Worm (Caenorhabditis elegans): ENCODE data around the gene T16A1.10.
"Not testable (repeated sequence)": the region's sequence is repeated elsewhere in the genome, so short reads cannot be mapped to it uniquely, and the experiment has no call there.

T16A1.10 gene

DNA sequence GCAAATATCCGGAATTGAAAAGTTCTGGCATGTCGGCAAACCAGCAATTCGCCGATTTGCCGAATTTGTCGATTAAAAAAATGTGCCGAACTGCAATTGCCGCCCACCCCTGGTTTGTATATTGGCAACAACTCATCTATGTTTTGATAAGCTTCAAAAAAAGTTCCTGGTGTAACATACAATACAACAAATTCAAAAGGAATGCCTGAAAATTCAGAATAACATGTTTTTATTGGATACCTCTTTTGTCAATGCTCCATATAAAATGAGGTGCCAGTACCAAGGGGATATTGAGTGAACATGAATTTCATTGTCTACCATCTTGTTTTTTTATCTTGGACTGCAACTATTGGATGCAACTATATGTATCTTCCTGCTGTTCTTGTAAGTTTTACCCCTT, 10.6 kb downstream of the T16A1.10 start, which contains the start of gene T16A1.4:
T16A1.4 (plus strand) TSS at position 301 of the 400 bp plus-strand sequence.
- TF ChIP-seq B0310.2 (tag; optimal IDR thresholded peaks at IDR 0.05) (no peak), tbx-11 (GFP tag; IDR thresholded peaks at IDR 0.05) (no peak), F13C5.2 (tag; optimal IDR thresholded peaks at IDR 0.05) (no peak), hmbx-1 (tag; optimal IDR thresholded peaks at IDR 0.05) (no peak), tra-4 (tag; optimal IDR thresholded peaks at IDR 0.05) (no peak), hnd-1 (tag; optimal IDR thresholded peaks at IDR 0.05) (no peak), ceh-13 (GFP tag; optimal IDR thresholded peaks at IDR 0.05) (no peak), ets-7 (tag; optimal IDR thresholded peaks at IDR 0.05) (no peak), aly-1 (tag; optimal IDR thresholded peaks at IDR 0.05) (no peak), ama-1 (optimal IDR thresholded peaks at IDR 0.05) (no peak), hmg-4 (GFP tag; optimal IDR thresholded peaks at IDR 0.05) (no peak), sea-1 (GFP tag; conservative IDR thresholded peaks at IDR 0.05) (no peak), flt-1 (GFP tag; IDR thresholded peaks at IDR 0.05) (no peak), scrt-1 (GFP tag; IDR thresholded peaks at IDR 0.05) (no peak), ceh-36 (tag; optimal IDR thresholded peaks at IDR 0.05) (no peak), pes-1 (GFP tag; IDR thresholded peaks at IDR 0.05) (no peak), tbx-37 (GFP tag; conservative IDR thresholded peaks at IDR 0.05) (no peak)

DNA sequence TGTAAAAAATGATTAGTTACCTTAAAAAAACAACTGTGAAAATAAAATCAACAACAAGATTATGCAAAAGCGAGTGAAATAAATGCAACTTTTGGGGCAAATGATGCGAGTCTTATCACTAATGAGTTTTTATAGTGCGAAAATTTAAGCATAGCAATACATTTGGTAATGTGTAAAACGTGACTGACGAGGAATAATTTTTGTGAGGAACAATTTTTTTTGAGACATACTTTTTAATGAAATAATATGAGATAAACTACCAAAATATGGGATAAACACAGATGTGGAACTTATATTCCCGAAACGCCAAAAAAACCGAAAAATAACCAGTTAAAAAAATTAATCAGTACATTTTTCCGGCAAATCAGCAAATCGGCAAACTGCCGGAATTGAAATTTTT, 11.5 kb downstream of the T16A1.10 start, which contains the start of gene F07E5.9:
F07E5.9 (minus strand) TSS at position 101 of the 400 bp plus-strand sequence.
- TF ChIP-seq flt-1 (GFP tag; IDR thresholded peaks at IDR 0.05) (no peak), hnd-1 (tag; optimal IDR thresholded peaks at IDR 0.05) (no peak), ceh-36 (tag; optimal IDR thresholded peaks at IDR 0.05) (no peak), tbx-37 (GFP tag; conservative IDR thresholded peaks at IDR 0.05) (no peak), scrt-1 (GFP tag; IDR thresholded peaks at IDR 0.05) (no peak), hmbx-1 (tag; optimal IDR thresholded peaks at IDR 0.05) (no peak), pes-1 (GFP tag; IDR thresholded peaks at IDR 0.05) (no peak), ets-7 (tag; optimal IDR thresholded peaks at IDR 0.05) (no peak), sea-1 (GFP tag; conservative IDR thresholded peaks at IDR 0.05) (no peak), ceh-13 (GFP tag; optimal IDR thresholded peaks at IDR 0.05) (no peak), B0310.2 (tag; optimal IDR thresholded peaks at IDR 0.05) (no peak), ama-1 (optimal IDR thresholded peaks at IDR 0.05) (no peak), aly-1 (tag; optimal IDR thresholded peaks at IDR 0.05) (no peak), tbx-11 (GFP tag; IDR thresholded peaks at IDR 0.05) (no peak), tra-4 (tag; optimal IDR thresholded peaks at IDR 0.05) (no peak), F13C5.2 (tag; optimal IDR thresholded peaks at IDR 0.05) (no peak), hmg-4 (GFP tag; optimal IDR thresholded peaks at IDR 0.05) (no peak)

DNA sequence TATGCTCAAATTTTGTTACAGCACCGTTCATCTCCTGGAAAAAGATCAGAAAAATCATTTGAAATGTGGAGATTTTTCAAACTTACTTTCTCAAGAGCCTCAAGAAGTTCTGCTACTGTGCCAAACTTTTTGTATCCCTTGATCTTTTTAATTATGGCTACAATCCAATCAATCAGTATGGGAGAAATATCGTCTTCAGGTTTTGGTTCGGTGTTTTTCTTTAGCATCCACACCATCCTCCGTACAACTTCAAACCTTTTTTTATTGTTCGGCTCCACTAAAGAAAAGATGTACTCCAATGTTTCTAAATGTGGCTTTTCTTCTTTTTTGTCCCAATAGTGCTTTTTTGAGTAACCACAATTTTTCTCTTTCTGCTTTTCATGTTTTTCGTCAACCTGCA, 15.4 kb downstream of the T16A1.10 start:
- TF ChIP-seq sea-1 (GFP tag; conservative IDR thresholded peaks at IDR 0.05) (no peak), scrt-1 (GFP tag; IDR thresholded peaks at IDR 0.05) (no peak), aly-1 (tag; optimal IDR thresholded peaks at IDR 0.05) (no peak), tbx-11 (GFP tag; IDR thresholded peaks at IDR 0.05) (no peak), ama-1 (optimal IDR thresholded peaks at IDR 0.05) (no peak), flt-1 (GFP tag; IDR thresholded peaks at IDR 0.05) (no peak), ceh-36 (tag; optimal IDR thresholded peaks at IDR 0.05) (no peak), F13C5.2 (tag; optimal IDR thresholded peaks at IDR 0.05) (no peak), pes-1 (GFP tag; IDR thresholded peaks at IDR 0.05) (no peak), hmg-4 (GFP tag; optimal IDR thresholded peaks at IDR 0.05) (no peak), ets-7 (tag; optimal IDR thresholded peaks at IDR 0.05) (no peak)

DNA sequence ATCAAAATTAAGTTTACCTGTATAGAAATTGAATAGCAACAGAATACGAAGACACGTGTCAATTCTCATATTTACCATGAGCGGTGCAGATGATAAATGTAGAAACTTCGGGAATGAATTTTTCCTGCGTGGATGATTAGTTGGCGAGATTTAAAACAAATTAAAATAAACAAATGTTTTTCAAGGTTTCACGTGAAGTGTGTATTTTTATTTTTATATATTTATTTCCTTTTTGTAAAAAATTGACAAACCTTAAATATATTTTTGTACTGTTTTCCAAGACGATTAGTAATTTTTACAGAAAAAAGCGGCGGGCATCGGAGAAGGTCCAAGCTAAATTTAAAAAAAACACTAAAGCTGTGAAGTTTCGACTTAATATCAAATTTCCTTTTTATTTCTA, 16.4 kb downstream of the T16A1.10 start, which contains the start of gene F07E5.8:
F07E5.8 (minus strand) TSS at position 101 of the 400 bp plus-strand sequence.
- TF ChIP-seq hmbx-1 (tag; optimal IDR thresholded peaks at IDR 0.05) (no peak), hnd-1 (tag; optimal IDR thresholded peaks at IDR 0.05) (no peak), tbx-37 (GFP tag; conservative IDR thresholded peaks at IDR 0.05) (no peak), B0310.2 (tag; optimal IDR thresholded peaks at IDR 0.05) (no peak), flt-1 (GFP tag; IDR thresholded peaks at IDR 0.05) (no peak), ama-1 (optimal IDR thresholded peaks at IDR 0.05) (no peak), F13C5.2 (tag; optimal IDR thresholded peaks at IDR 0.05) (no peak), pes-1 (GFP tag; IDR thresholded peaks at IDR 0.05) (no peak), ceh-13 (GFP tag; optimal IDR thresholded peaks at IDR 0.05) (no peak), tra-4 (tag; optimal IDR thresholded peaks at IDR 0.05) (no peak), scrt-1 (GFP tag; IDR thresholded peaks at IDR 0.05) (no peak), aly-1 (tag; optimal IDR thresholded peaks at IDR 0.05) (no peak), sea-1 (GFP tag; conservative IDR thresholded peaks at IDR 0.05) (no peak)

DNA sequence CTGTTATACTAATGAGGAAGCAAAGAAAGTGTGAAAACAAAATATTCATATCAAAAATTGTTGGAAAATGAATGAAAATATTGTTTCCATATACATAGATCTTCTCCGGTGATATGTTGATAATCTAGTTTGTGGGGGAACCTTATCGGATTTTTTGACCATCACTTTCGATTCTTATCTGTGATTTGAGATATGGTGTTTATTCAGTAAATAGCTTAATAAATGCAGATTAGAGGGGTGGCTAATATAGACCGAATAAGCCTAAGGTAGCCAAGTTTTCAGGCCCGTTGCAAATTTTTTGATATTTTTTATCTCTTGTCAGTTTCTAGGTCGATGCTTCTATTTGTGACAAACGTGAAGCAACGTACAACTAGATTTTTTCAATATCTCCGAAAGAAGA, 20.5 kb downstream of the T16A1.10 start, which contains the start of gene F07E5.7:
F07E5.7 (minus strand) TSS at position 101 of the 400 bp plus-strand sequence.
- no peak for TF ChIP-seq aly-1 (tag; optimal IDR thresholded peaks at IDR 0.05)
- no peak for TF ChIP-seq hnd-1 (tag; optimal IDR thresholded peaks at IDR 0.05)

DNA sequence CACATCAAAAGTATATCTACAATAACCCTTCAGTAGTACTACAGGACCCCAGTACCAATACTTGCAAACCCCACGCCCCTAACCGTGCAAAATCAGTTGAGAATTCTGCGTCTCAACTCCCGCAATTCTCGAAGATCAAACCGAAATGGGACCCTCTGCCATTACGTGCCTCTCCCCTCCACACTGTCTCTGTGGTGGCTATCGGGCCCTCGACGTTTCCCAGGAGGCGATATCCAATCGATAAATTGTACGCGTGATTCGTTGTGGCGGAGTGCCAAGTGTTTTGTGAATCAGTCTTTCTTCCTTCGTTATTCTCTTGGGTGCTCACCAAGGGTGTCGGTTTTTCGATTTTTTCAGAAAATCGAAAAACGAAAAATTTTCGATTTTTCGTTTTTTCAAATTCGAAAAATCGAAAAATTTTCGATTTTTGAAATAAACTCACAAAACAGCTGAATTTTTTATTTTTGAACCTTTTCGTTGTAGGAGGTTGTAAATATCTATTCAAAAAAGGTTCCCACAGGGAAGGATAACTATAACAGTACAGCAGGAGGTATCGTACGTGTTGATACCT, 24.4 kb downstream of the T16A1.10 start, which contains the start of gene F07E5.12:
F07E5.12 (plus strand) TSS at position 521 of the 571 bp plus-strand sequence.
- not testable (repeated sequence) for TF ChIP-seq flt-1 (GFP tag; IDR thresholded peaks at IDR 0.05); sea-1 (GFP tag; conservative IDR thresholded peaks at IDR 0.05); ets-7 (tag; optimal IDR thresholded peaks at IDR 0.05)

DNA sequence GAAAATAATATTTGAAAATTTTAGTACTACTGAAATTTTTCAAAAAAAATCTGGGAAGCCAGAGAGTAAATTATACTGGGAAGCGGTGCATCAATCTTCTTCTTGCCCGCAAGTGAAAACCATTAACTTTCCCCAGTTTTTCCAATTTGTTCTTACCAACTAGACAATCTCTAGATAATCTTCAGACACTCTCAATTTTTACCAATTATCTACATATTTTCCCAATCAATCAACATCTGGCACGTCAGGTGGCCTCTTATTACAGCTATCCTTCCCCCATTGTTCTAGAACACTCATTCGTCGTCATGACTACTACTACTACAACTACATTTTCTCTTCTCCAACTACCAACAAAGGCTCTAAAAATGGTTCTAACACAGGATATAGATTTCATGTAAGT, 27.4 kb downstream of the T16A1.10 start, which contains the start of gene fbxb-6:
fbxb-6 (plus strand) TSS at position 301 of the 400 bp plus-strand sequence.
- TF ChIP-seq tbx-37 (GFP tag; conservative IDR thresholded peaks at IDR 0.05) (no peak), pes-1 (GFP tag; IDR thresholded peaks at IDR 0.05) (no peak), ama-1 (optimal IDR thresholded peaks at IDR 0.05) (no peak), flt-1 (GFP tag; IDR thresholded peaks at IDR 0.05) (no peak), tra-4 (tag; optimal IDR thresholded peaks at IDR 0.05) (no peak), F13C5.2 (tag; optimal IDR thresholded peaks at IDR 0.05) (no peak), ceh-36 (tag; optimal IDR thresholded peaks at IDR 0.05) (no peak), aly-1 (tag; optimal IDR thresholded peaks at IDR 0.05) (no peak), scrt-1 (GFP tag; IDR thresholded peaks at IDR 0.05) (no peak), B0310.2 (tag; optimal IDR thresholded peaks at IDR 0.05) (no peak), hnd-1 (tag; optimal IDR thresholded peaks at IDR 0.05) (no peak), sea-1 (GFP tag; conservative IDR thresholded peaks at IDR 0.05) (no peak), ceh-13 (GFP tag; optimal IDR thresholded peaks at IDR 0.05) (no peak), ets-7 (tag; optimal IDR thresholded peaks at IDR 0.05) (no peak), tbx-11 (GFP tag; IDR thresholded peaks at IDR 0.05) (no peak), hmbx-1 (tag; optimal IDR thresholded peaks at IDR 0.05) (no peak)
